Fruit fly (Drosophila melanogaster): ENCODE results near the gene parvin.

Gene parvin

dm6 chrX:19775055-19775645 is 29.3 kb downstream of the parvin start:
- TF ChIP-seq Met (GFP tag; optimal IDR thresholded peaks at IDR 0.05) (no peak), ss (GFP tag; optimal IDR thresholded peaks at IDR 0.05) (peak in 1 of 2 experiments; percentile 20), CG1621 (tag; optimal IDR thresholded peaks at IDR 0.05) (peak; percentile 2), CG11902 (GFP tag; optimal IDR thresholded peaks at IDR 0.05) (no peak), Eip78C (GFP tag) (peak; percentile 15)

- no peak for TF ChIP-seq CG32006 (GFP tag; optimal IDR thresholded peaks at IDR 0.05)
- TF ChIP-seq topi (GFP tag; optimal IDR thresholded peaks at IDR 0.05) = no peak
- no peak for TF ChIP-seq Gug (GFP tag; IDR thresholded peaks at IDR 0.05)
Measured at dm6 chrX:19781861-19782260, 36.0 kb downstream of the parvin start.

- TF ChIP-seq CG34406 (GFP tag; optimal IDR thresholded peaks at IDR 0.05) (no peak), Ets21C (GFP tag; optimal IDR thresholded peaks at IDR 0.05) (no peak), CG6163 (GFP tag; IDR thresholded peaks at IDR 0.05) (peak; percentile 50; the same call in 2 of the 3 replicates), CG6792 (GFP tag; optimal IDR thresholded peaks at IDR 0.05) (no peak), Eip78C (GFP tag) (peak; percentile 26), CG6854 (GFP tag; optimal IDR thresholded peaks at IDR 0.05) (no peak), vri (GFP tag; optimal IDR thresholded peaks at IDR 0.05) (no peak), Sox14 (GFP tag; optimal IDR thresholded peaks at IDR 0.05) (no peak), CG8632 (GFP tag; optimal IDR thresholded peaks at IDR 0.05) (no peak), CG16779 (tag; optimal IDR thresholded peaks at IDR 0.05) (no peak), cyc (GFP tag; optimal IDR thresholded peaks at IDR 0.05) (no peak), esn (GFP tag; optimal IDR thresholded peaks at IDR 0.05) (no peak), CG3032 (tag; optimal IDR thresholded peaks at IDR 0.05) (no peak), Met (GFP tag; optimal IDR thresholded peaks at IDR 0.05) (no peak), Blimp-1 (GFP tag; optimal IDR thresholded peaks at IDR 0.05) (no peak), Eip93F (GFP tag; optimal IDR thresholded peaks at IDR 0.05) (no peak), CG8119 (GFP tag; IDR thresholded peaks at IDR 0.05) (no peak)
Measured at dm6 chrX:19782736-19783325, 37.0 kb downstream of the parvin start.

dm6 chrX:19783457-19783856 is 37.6 kb downstream of the parvin start, which contains the start of gene zld:
zld (minus strand) TSS chrX:19783548.
- TF ChIP-seq CG6163 (GFP tag; IDR thresholded peaks at IDR 0.05) = 0 out of 3 replicates have a peak, but pooled peaks have one; percentile 35
- TF ChIP-seq fkh (GFP tag; optimal IDR thresholded peaks at IDR 0.05) = peak; percentile 71
- peak; percentile 17 for TF ChIP-seq CG1621 (tag; optimal IDR thresholded peaks at IDR 0.05)
- TF ChIP-seq Blimp-1 (GFP tag; optimal IDR thresholded peaks at IDR 0.05) = no peak
- TF ChIP-seq ss (GFP tag; optimal IDR thresholded peaks at IDR 0.05) = peak in 1 of 2 experiments; percentile 41
- TF ChIP-seq CG8319 (GFP tag; optimal IDR thresholded peaks at IDR 0.05) = no peak
- TF ChIP-seq Met (GFP tag; optimal IDR thresholded peaks at IDR 0.05) = no peak
- peak; percentile 27 for TF ChIP-seq Eip78C (GFP tag)
- TF ChIP-seq fd59A (GFP tag; optimal IDR thresholded peaks at IDR 0.05) = no peak
- no peak for TF ChIP-seq CG9139 (GFP tag; optimal IDR thresholded peaks at IDR 0.05)
- peak; percentile 48 for TF ChIP-seq svp (GFP tag)

- TF ChIP-seq Sox15 (GFP tag; optimal IDR thresholded peaks at IDR 0.05) (no peak), Met (GFP tag; optimal IDR thresholded peaks at IDR 0.05) (peak; percentile 8), Ets96B (tag; optimal IDR thresholded peaks at IDR 0.05) (peak; percentile 47), ss (GFP tag; optimal IDR thresholded peaks at IDR 0.05) (no peak), CG16779 (tag; optimal IDR thresholded peaks at IDR 0.05) (no peak), CG6808 (GFP tag; optimal IDR thresholded peaks at IDR 0.05) (peak; percentile 31), Smox (GFP tag; optimal IDR thresholded peaks at IDR 0.05) (no peak), CG3919 (GFP tag; optimal IDR thresholded peaks at IDR 0.05) (peak; percentile 20), CG6276 (GFP tag; optimal IDR thresholded peaks at IDR 0.05) (no peak), CG10669 (GFP tag; optimal IDR thresholded peaks at IDR 0.05) (peak; percentile 33), CG15336 (GFP tag; IDR thresholded peaks at IDR 0.05) (no peak), CG34406 (GFP tag; optimal IDR thresholded peaks at IDR 0.05) (peak; percentile 12), Hr4 (GFP tag; optimal IDR thresholded peaks at IDR 0.05) (peak; percentile 43), CG8319 (GFP tag; optimal IDR thresholded peaks at IDR 0.05) (no peak), Blimp-1 (GFP tag; optimal IDR thresholded peaks at IDR 0.05) (no peak), fd59A (GFP tag; optimal IDR thresholded peaks at IDR 0.05) (peak; percentile 24), CG32006 (GFP tag; optimal IDR thresholded peaks at IDR 0.05) (peak; percentile 40), Hr38 (GFP tag; optimal IDR thresholded peaks at IDR 0.05) (no peak), CG11902 (GFP tag; optimal IDR thresholded peaks at IDR 0.05) (no peak), CG6163 (GFP tag; IDR thresholded peaks at IDR 0.05) (peak; percentile 40; the same call in 1 of the 3 replicates), dsx (GFP tag; optimal IDR thresholded peaks at IDR 0.05; ENCODE audit: poor library complexity, severe bottlenecking) (peak; percentile 21), svp (GFP tag) (no peak), CG4318 (GFP tag; optimal IDR thresholded peaks at IDR 0.05) (no peak), fkh (GFP tag; optimal IDR thresholded peaks at IDR 0.05) (no peak)
Measured at dm6 chrX:19784875-19785274, 39.0 kb downstream of the parvin start.

All from whole organism, prepupa.